Worm (Caenorhabditis elegans): ENCODE measurements around the gene F41H10.5.

DNA sequence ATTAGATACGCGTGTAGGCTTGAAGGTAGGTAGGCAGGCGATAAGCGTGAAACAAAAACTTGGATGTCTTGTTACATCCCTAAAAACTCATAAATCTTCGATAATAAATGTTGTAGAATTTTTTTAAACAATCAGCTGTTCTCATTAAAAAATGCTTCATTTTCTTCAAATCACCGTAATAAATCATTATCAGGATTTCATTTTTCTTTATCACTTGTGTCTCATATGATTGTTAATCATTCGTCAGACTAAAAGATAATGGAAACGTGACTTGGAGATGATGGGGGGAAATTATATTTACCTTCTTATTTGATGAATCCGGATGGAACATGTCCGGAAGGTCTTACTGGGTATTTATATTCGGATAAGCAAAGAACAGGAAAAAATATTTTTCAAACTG, 27.2 kb upstream of the F41H10.5 start:
- no peak for TF ChIP-seq egl-27 (tag; optimal IDR thresholded peaks at IDR 0.05)
- TF ChIP-seq ceh-82 (tag; optimal IDR thresholded peaks at IDR 0.05): no peak
- no peak for TF ChIP-seq nhr-76 (tag; optimal IDR thresholded peaks at IDR 0.05)
- TF ChIP-seq mdl-1 (tag; optimal IDR thresholded peaks at IDR 0.05): no peak
- TF ChIP-seq sea-2 (GFP tag; optimal IDR thresholded peaks at IDR 0.05): no peak
- TF ChIP-seq ztf-4 (tag; optimal IDR thresholded peaks at IDR 0.05): no peak
- no peak for TF ChIP-seq elt-3 (tag; optimal IDR thresholded peaks at IDR 0.05)
- TF ChIP-seq pha-4 (tag; optimal IDR thresholded peaks at IDR 0.05): no peak
- TF ChIP-seq snpc-4 (tag; optimal IDR thresholded peaks at IDR 0.05): no peak

All from whole organism, L3 larva.